Fruit fly (Drosophila melanogaster) Kc167 (cell line): ENCODE measurements around the gene MESK4.

ENCODE experiments used
- Myc ChIP-seq: fragments of >200 bp; optimal IDR thresholded peaks from 2 replicates; lab custom pipeline; 2017; ENCODE audit warnings: missing external identifiers
- Sin3A ChIP-seq: fragments of >200 bp; optimal IDR thresholded peaks from 2 replicates; lab custom pipeline; 2018; ENCODE audit warnings: missing external identifiers
- h ChIP-seq: fragments of >200 bp; optimal IDR thresholded peaks from 3 replicates; lab custom pipeline; 2018; ENCODE audit warnings: missing external identifiers
- insv ChIP-seq: fragments of >200 bp; optimal IDR thresholded peaks from 3 replicates; lab custom pipeline; 2018; ENCODE audit warnings: missing external identifiers
- psq ChIP-seq: fragments of >200 bp; optimal IDR thresholded peaks from 2 replicates; lab custom pipeline; 2017; ENCODE audit warnings: missing external identifiers
- ttk ChIP-seq: sonication (Bioruptor generic); optimal IDR thresholded peaks from 2 replicates; lab custom pipeline; 2017; ENCODE audit warnings: missing external identifiers

MESK4 gene

DNA sequence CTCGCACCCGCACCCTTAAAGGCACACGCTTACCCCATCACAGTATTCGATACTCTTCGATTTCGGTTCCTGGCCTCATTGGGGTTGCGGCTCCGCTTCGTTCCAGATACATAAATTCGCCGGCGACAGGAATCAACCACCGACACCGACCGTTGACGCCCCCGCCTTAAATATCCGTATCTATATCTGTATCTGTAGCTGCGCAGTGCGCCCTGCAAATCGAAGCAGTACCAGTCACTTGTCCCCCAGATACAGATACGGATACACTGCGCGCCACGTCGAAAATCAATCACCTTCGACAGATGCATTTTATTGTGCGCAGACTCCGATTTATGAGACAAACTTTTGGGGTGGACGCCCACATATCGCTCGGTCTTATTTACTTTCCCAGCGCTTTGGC, 16.0 kb upstream of the MESK4 start:
- TF ChIP-seq h (lab: Kevin White, UChicago) = no peak
- no peak for TF ChIP-seq ttk
- TF ChIP-seq insv (lab: Kevin White, UChicago) = no peak
- no peak for TF ChIP-seq Myc (lab: Kevin White, UChicago)
- TF ChIP-seq Sin3A (lab: Kevin White, UChicago) = no peak
- no peak for TF ChIP-seq psq (lab: Kevin White, UChicago)

DNA sequence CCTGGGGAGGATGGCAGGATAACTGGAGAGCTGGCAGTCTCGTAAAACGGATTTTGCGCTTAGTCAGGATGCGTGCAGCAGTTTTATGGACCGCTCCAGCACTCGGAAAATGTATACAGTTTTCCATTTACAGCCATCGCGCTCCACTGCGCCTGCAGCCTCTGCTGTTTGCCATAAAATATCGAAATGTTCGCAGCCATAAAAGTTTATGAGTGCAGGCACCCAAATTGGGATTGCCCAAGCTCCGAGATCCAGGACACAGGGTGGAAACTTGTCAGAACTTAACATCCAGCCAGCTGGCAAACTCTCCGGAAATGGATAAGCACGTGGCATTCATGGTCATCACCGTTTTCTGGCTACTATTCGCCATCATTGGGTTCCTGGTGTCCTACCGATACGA, 13.7 kb upstream of the MESK4 start, which contains the start of gene VhaM9.7-d:
Gene VhaM9.7-d, plus strand, starts transcription at position 301 of the 400 bp plus-strand sequence.
- TF ChIP-seq insv (lab: Kevin White, UChicago) (no peak), Myc (lab: Kevin White, UChicago) (no peak), ttk (no peak), h (lab: Kevin White, UChicago) (no peak), Sin3A (lab: Kevin White, UChicago) (no peak), psq (lab: Kevin White, UChicago) (no peak)

DNA sequence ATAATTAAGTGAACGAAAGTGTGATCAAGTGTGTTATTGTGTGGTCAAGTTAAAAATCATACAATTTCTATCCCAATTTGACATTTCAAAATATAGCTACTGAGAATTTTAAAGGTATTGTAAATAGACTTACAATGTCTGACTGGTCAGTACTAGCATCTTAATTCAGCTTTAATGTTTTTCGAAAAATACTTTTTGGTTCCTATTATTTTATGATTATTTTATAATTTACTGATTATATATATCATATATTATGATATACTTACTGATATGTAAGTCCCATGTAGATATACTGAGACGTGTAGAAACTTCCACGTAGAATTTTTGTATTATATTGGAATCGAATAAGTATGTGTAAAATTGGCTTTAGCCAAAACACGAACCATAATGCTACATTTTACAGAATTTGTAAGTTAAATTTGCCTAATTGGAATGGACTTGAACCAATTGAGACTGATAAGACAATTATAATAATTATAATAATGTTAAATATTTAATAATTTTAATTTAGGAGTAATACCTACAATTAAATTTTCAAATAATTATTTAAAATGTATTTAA, 10.8 kb upstream of the MESK4 start, which contains the start of gene Actn3:
Gene Actn3, minus strand, starts transcription at position 51 of the 561 bp plus-strand sequence.
- no peak for TF ChIP-seq h (lab: Kevin White, UChicago)
- no peak for TF ChIP-seq Myc (lab: Kevin White, UChicago)
- TF ChIP-seq ttk = no peak
- TF ChIP-seq Sin3A (lab: Kevin White, UChicago) = no peak
- no peak for TF ChIP-seq psq (lab: Kevin White, UChicago)
- TF ChIP-seq insv (lab: Kevin White, UChicago) = no peak

DNA sequence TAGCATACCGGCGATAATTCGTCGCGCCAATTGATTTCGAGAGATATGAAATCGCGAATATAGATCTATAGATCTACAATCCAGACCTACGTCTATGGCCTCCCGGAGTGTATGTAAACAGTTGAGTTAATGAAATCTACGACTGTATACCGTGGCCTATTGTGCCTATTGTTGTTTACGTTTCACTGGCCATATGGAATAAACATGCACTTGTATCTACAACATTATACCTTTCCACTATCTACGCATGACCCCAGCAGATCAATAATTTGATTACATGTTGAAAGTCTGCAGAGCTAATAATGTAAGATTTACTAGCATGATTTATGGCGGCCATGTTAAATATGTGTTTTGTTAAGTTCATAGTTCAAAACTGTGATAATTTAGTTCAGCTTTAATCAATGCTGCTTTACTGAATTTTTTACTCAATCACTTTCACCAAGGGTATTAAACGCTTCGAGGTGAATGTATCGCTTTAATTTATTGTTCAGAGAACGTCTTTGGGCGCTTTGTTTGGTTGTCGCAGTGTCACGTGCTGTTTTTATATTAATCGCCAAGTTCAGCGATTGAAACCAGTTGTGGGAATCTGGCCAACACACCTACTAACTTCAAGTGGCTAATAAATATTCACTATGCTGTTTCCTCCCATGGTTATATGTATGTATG, 7.5 kb upstream of the MESK4 start:
- TF ChIP-seq psq (lab: Kevin White, UChicago) = no peak
- no peak for TF ChIP-seq Myc (lab: Kevin White, UChicago)
- no peak for TF ChIP-seq insv (lab: Kevin White, UChicago)
- no peak for TF ChIP-seq ttk
- TF ChIP-seq h (lab: Kevin White, UChicago) = no peak
- no peak for TF ChIP-seq Sin3A (lab: Kevin White, UChicago)

DNA sequence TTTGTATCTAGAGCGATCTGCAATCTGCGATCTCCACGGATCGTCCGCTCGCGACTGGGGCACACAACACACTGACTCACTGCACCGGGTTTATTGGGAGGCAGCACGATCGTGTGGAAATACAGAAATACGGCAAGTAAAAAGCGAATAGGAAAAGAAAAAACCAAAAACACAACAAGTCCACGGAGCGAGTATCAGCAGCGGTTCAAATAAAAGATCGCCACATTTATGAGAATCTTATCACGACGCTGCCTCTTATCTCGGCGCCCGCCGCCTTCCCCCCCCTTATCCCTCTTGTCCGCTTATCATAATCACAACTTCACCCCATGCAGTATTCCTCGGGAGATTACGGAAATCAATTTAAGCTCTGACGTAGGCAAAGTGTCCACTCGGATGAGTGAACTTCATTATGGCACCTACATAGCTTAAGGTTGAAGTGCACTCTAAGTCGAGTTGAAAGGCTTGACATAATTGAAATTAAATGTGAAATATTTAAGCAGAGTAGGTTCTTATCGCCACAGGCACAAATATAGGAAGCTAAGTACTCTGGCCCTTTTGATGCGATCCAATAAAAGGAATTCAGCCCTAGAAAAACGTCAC, 6.4 kb upstream of the MESK4 start, which contains the start of gene AhcyL2:
Gene AhcyL2, minus strand, starts transcription at position 51 of the 600 bp plus-strand sequence.
- TF ChIP-seq insv (lab: Kevin White, UChicago) = no peak
- TF ChIP-seq psq (lab: Kevin White, UChicago) = no peak
- no peak for TF ChIP-seq h (lab: Kevin White, UChicago)
- TF ChIP-seq ttk = no peak
- no peak for TF ChIP-seq Sin3A (lab: Kevin White, UChicago)
- no peak for TF ChIP-seq Myc (lab: Kevin White, UChicago)

DNA sequence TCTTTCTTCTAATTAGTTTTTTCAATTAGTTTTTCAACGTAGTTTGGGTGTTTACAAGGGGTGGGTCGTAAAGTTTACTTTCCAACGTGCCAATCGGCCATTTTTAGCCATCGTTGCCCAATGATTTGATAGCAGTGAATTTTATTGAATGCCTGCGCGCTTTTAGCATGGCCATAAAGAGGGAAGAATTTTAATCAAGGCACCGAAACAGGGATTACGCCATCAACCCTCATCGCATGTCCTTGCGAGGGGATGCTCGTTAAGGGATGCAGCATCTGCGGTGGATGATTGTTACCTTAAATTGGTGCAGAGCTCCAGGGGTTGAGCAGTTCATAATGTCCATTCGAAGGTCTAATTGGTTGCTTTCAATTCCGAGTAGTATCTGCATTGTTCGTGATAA, 5.6 kb upstream of the MESK4 start:
- TF ChIP-seq psq (lab: Kevin White, UChicago) (no peak), h (lab: Kevin White, UChicago) (no peak), insv (lab: Kevin White, UChicago) (no peak), Myc (lab: Kevin White, UChicago) (no peak), ttk (no peak), Sin3A (lab: Kevin White, UChicago) (no peak)

DNA sequence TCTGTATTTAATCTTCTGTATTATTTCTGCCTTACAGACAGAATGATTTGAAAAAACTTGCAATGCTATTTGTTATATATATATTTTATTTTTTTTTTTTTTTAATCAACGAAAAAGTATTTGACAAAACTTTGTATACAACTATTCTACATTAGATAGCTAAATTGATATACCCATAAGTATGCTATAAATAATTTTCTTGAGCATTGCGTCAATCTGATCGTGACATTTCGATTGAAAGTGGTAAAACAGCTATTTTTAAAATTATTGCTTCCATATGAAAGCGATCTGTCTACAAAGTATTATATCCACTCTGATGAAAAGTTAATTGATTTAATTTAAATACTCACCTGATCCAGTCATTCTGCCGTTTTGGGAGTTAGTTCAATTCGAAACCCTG, 4.4 kb upstream of the MESK4 start:
- no peak for TF ChIP-seq ttk
- TF ChIP-seq h (lab: Kevin White, UChicago) = no peak
- no peak for TF ChIP-seq insv (lab: Kevin White, UChicago)
- TF ChIP-seq Myc (lab: Kevin White, UChicago) = no peak
- no peak for TF ChIP-seq psq (lab: Kevin White, UChicago)
- TF ChIP-seq Sin3A (lab: Kevin White, UChicago) = no peak

DNA sequence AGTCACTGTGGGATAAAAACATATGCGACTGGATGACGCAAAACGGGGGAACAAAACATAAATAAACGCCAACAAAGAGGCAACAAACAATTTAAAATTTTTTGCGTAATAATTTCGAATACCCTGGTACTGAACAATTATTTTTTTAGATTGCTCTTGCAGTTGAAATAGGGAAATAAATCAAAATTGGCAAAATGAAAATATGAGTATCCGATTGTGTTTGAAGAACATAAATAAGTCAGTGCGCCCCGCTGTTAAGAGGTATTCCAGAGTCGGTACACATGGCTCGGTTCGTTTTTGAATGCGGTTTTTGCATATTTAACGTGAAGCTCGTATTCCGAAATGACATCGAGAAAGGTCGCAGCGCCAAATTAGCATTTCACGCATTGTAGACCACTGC, 3.1 kb upstream of the MESK4 start:
- TF ChIP-seq Sin3A (lab: Kevin White, UChicago) = no peak
- no peak for TF ChIP-seq h (lab: Kevin White, UChicago)
- no peak for TF ChIP-seq insv (lab: Kevin White, UChicago)
- no peak for TF ChIP-seq Myc (lab: Kevin White, UChicago)
- no peak for TF ChIP-seq psq (lab: Kevin White, UChicago)
- TF ChIP-seq ttk = no peak

DNA sequence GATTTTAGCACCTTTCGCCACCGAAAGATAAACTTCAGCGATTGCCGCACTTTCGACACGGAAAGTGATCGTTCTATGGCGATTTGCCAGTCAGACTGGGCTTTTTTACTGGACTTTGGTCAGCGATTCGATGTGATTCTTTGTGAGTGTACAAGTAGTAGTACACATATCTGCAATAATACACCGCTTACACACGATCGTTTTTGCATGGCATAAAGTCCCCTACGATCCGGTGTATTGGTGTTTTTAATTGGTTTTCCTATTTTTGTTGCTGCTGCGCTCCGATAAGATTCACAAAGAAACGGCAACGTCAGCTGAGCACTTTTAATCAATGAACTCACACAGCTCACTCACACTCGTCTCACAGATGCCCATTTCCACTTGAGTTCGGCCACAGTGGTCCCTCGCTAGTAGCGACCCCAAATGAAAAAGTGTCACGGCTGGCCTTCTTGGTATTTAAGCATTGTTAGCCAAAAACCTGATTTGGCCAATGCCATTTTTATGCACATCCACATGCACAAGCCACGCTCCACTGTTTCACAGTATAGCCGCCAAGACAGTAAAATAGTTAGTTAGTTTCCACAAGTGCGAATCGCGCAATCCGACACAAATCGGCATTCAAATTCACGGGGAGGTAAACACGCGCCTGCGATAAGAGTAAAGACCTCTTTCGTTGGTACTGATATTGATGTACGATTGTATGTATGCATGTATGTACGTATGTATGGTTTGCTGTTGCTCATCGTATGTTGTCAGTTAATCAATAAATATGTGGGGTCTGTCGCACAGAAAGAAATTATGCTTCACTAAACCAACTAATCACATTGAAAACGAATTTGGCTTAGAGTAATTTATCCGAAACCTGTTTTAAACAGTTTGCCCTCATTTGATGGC, 2.2 kb upstream of the MESK4 start:
- TF ChIP-seq Myc (lab: Kevin White, UChicago) = no peak
- TF ChIP-seq ttk = no peak
- no peak for TF ChIP-seq h (lab: Kevin White, UChicago)
- no peak for TF ChIP-seq Sin3A (lab: Kevin White, UChicago)
- TF ChIP-seq insv (lab: Kevin White, UChicago) = no peak
- no peak for TF ChIP-seq psq (lab: Kevin White, UChicago)

DNA sequence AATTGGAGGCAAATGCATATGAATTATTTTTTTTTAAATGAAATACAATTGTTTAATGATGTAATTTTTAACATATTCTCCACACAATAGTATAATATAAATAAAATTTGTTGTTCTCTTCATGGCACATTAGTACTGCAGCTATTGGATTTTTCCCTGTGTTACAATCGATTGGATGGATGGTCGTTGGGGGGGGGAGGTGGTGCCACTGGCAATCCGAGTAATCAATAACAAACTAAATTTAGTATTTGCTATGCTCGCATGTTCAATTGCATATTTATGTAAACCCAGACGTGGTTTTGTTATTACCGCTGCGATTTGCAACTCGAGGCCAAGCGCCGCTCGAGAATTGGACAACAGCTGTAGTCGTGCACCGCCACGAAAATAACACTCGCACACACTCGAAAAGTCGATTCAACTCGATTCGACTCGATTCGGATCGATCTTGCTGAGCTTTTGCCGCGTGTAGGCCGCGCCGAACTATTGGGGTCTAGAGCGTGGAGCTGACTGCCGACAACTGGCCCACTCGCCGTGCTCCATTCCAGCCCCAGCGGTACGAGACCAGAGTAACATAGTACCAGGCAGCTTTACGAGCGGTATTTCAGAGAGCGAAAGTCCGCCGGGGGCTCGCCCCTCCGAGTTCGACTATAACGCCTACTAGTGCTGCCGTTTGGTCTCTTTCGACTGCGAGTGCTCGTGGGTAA, 1.2 kb upstream of the MESK4 start, which contains the start of gene CG18622:
Gene CG18622, minus strand, starts transcription at position 513 of the 704 bp plus-strand sequence.
- TF ChIP-seq insv (lab: Kevin White, UChicago) (no peak), Myc (lab: Kevin White, UChicago) (no peak)
